Fruit fly (Drosophila melanogaster): ENCODE results near the gene Ugt37B1.

dm6 chr2L:6236426-6236825 lies 11.6 kb downstream of the Ugt37B1 start:
- no peak for TF ChIP-seq psq (optimal IDR thresholded peaks at IDR 0.05)
- TF ChIP-seq Dll (optimal IDR thresholded peaks at IDR 0.05), result no peak
- TF ChIP-seq EcR (GFP tag; optimal IDR thresholded peaks at IDR 0.05), result no peak
- no peak for TF ChIP-seq usp (GFP tag; optimal IDR thresholded peaks at IDR 0.05)
- no peak for TF ChIP-seq CG8478 (optimal IDR thresholded peaks at IDR 0.05)

Data from whole organism.